Worm (Caenorhabditis elegans) whole organism, L4 larva: Measurements from ENCODE around the gene gphr-2.

Source experiments
- F10B5.3 ChIP-seq: sonication (generic microtip); optimal IDR thresholded peaks from 2 replicates; lab custom pipeline; 2016; ENCODE audit warnings: mild to moderate bottlenecking, missing genetic modification characterization, missing compliant biosample characterization
- F37D6.2 ChIP-seq: sonication (generic microtip); optimal IDR thresholded peaks from 2 replicates; lab custom pipeline; 2016; ENCODE audit warnings: mild to moderate bottlenecking, missing genetic modification characterization, missing compliant biosample characterization
- T20F7.1 ChIP-seq: fragments of 200-800 bp; sonication (Bioruptor generic); optimal IDR thresholded peaks from 2 replicates; lab custom pipeline; 2018; ENCODE audit warnings: mild to moderate bottlenecking, missing genetic modification characterization, missing compliant biosample characterization
- Y5F2A.4 ChIP-seq: fragments of 200-800 bp; sonication (Bioruptor generic); optimal IDR thresholded peaks from 2 replicates; lab custom pipeline; 2018; ENCODE audit warnings: mild to moderate bottlenecking, missing genetic modification characterization, missing compliant biosample characterization
- Y75B8A.6 ChIP-seq: fragments of 200-800 bp; sonication (Bioruptor generic); IDR thresholded peaks from 2 replicates; pipeline ENCODE4 v1.3.6; 2022; ENCODE audit warnings: missing genetic modification reagents, missing genetic modification characterization, missing compliant biosample characterization
- ZK546.5 ChIP-seq, 2 experiments: sonication (generic microtip); optimal IDR thresholded peaks; 2 replicates each; lab custom pipeline; 2017; ENCODE audit warnings: missing biosample characterization in 2 of 2, missing genetic modification characterization in 2 of 2
- aha-1 ChIP-seq: fragments of 150-350 bp; peaks from one replicate; lab custom pipeline; 2014; ENCODE audit warnings: missing biosample characterization, missing genetic modification characterization
- aly-2 ChIP-seq: sonication (generic microtip); optimal IDR thresholded peaks from 2 replicates; lab custom pipeline; 2018; ENCODE audit warnings: missing biosample characterization, missing genetic modification characterization
- attf-4 ChIP-seq: sonication (generic microtip); optimal IDR thresholded peaks from 3 replicates; lab custom pipeline; 2017; ENCODE audit warnings: missing biosample characterization, missing genetic modification characterization
- ceh-20 ChIP-seq: fragments of 200-800 bp; sonication (Bioruptor generic); IDR thresholded peaks from 2 replicates; pipeline ENCODE4 v1.3.6; 2022; ENCODE audit warnings: missing genetic modification reagents, missing genetic modification characterization, missing compliant biosample characterization
- ceh-62 ChIP-seq: sonication (generic microtip); optimal IDR thresholded peaks from 2 replicates; lab custom pipeline; 2017; ENCODE audit warnings: missing biosample characterization, missing genetic modification characterization
- ceh-82 ChIP-seq: sonication (generic microtip); optimal IDR thresholded peaks from 2 replicates; lab custom pipeline; 2017; ENCODE audit warnings: missing biosample characterization, missing genetic modification characterization
- ces-1 ChIP-seq: fragments of 150-350 bp; sonication (generic microtip); optimal IDR thresholded peaks from 4 replicates; lab custom pipeline; 2014; ENCODE audit warnings: missing biosample characterization, missing genetic modification reagents, missing genetic modification characterization
- ctbp-1 ChIP-seq: fragments of 200-800 bp; sonication (Bioruptor generic); IDR thresholded peaks from 2 replicates; pipeline ENCODE4 v1.3.6; 2022; ENCODE audit warnings: missing genetic modification reagents, missing genetic modification characterization, missing compliant biosample characterization
- daf-16 ChIP-seq, 3 experiments: sonication (generic microtip); optimal IDR thresholded peaks; 2 replicates each; lab custom pipeline; 2016 to 2017; ENCODE audit warnings: missing genetic modification characterization in 3 of 3, missing genetic modification reagents in 3 of 3, mild to moderate bottlenecking in 2 of 3, missing compliant biosample characterization in 2 of 3, missing biosample characterization in 1 of 3, moderate library complexity in 1 of 3
- dmd-6 ChIP-seq: fragments of 200-800 bp; sonication (Bioruptor generic); IDR thresholded peaks from 2 replicates; pipeline ENCODE4 v1.3.6; 2022; ENCODE audit warnings: missing genetic modification reagents, missing genetic modification characterization, missing compliant biosample characterization
- egl-27 ChIP-seq: sonication (generic microtip); optimal IDR thresholded peaks from 3 replicates; lab custom pipeline; 2017; ENCODE audit warnings: missing biosample characterization, missing genetic modification reagents, missing genetic modification characterization
- fkh-10 ChIP-seq: fragments of 150-350 bp; optimal IDR thresholded peaks from 2 replicates; lab custom pipeline; 2014; ENCODE audit warnings: missing biosample characterization, missing genetic modification reagents, missing genetic modification characterization
- hif-1 ChIP-seq, 2 experiments: sonication (generic microtip); optimal IDR thresholded peaks; 2 replicates each; lab custom pipeline; 2016 to 2017; ENCODE audit warnings: missing compliant biosample characterization in 2 of 2, missing genetic modification characterization in 2 of 2, missing genetic modification reagents in 2 of 2, missing genotype in 2 of 2, mild to moderate bottlenecking in 1 of 2
- hlh-11 ChIP-seq: fragments of 200-800 bp; sonication (Bioruptor generic); optimal IDR thresholded peaks from 2 replicates; lab custom pipeline; 2018; ENCODE audit warnings: mild to moderate bottlenecking, missing genetic modification characterization, missing compliant biosample characterization
- lin-1 ChIP-seq: fragments of 200-800 bp; sonication (Bioruptor generic); IDR thresholded peaks from 2 replicates; pipeline ENCODE4 v1.3.6; 2022; ENCODE audit warnings: missing genetic modification reagents, missing genetic modification characterization, missing compliant biosample characterization
- lin-15B ChIP-seq: fragments of 150-350 bp; sonication (generic microtip); optimal IDR thresholded peaks from 3 replicates; lab custom pipeline; 2014; ENCODE audit warnings: missing biosample characterization, missing genetic modification characterization
- lin-38 ChIP-seq: fragments of 200-800 bp; sonication (Bioruptor generic); IDR thresholded peaks from 2 replicates; pipeline ENCODE4 v1.3.6; 2022; ENCODE audit warnings: missing genetic modification reagents, missing genetic modification characterization, missing compliant biosample characterization
- lin-39 ChIP-seq: fragments of 150-350 bp; optimal IDR thresholded peaks from 2 replicates; lab custom pipeline; 2014; ENCODE audit warnings: missing biosample characterization, missing genetic modification reagents, missing genetic modification characterization
- lsy-2 ChIP-seq, 2 experiments: fragments of 150-350 bp in 1 of 2; sonication (generic microtip) in 1 of 2; optimal IDR thresholded peaks; 2 replicates each; lab custom pipeline; 2014 to 2017; ENCODE audit warnings: missing biosample characterization in 2 of 2, missing genetic modification characterization in 2 of 2
- mep-1 ChIP-seq: fragments of 150-350 bp; sonication (generic microtip); optimal IDR thresholded peaks from 3 replicates; lab custom pipeline; 2014; ENCODE audit warnings: missing biosample characterization, missing genetic modification characterization
- mes-2 ChIP-seq: sonication (generic microtip); optimal IDR thresholded peaks from 2 replicates; lab custom pipeline; 2016; ENCODE audit warnings: missing genotype, mild to moderate bottlenecking, missing genetic modification characterization, missing compliant biosample characterization; ENCODE audit not compliant: poor library complexity, severe bottlenecking
- mxl-2 ChIP-seq: fragments of 200-800 bp; sonication (Bioruptor generic); conservative IDR thresholded peaks from 2 replicates; pipeline ENCODE4 v1.3.6; 2022; ENCODE audit warnings: missing genetic modification reagents, missing genetic modification characterization, missing compliant biosample characterization
- nhr-237 ChIP-seq: sonication (generic microtip); optimal IDR thresholded peaks from 2 replicates; lab custom pipeline; 2017; ENCODE audit warnings: missing biosample characterization, missing genetic modification characterization
- nhr-42 ChIP-seq: fragments of 200-800 bp; sonication (Bioruptor generic); IDR thresholded peaks from 2 replicates; pipeline ENCODE4 v1.3.6; 2022; ENCODE audit warnings: missing genetic modification characterization, missing compliant biosample characterization
- nhr-76 ChIP-seq: fragments of 150-350 bp; optimal IDR thresholded peaks from 2 replicates; lab custom pipeline; 2014; ENCODE audit warnings: missing biosample characterization, missing genetic modification characterization
- nhr-77 ChIP-seq: fragments of 150-350 bp; optimal IDR thresholded peaks from 2 replicates; lab custom pipeline; 2014; ENCODE audit warnings: missing biosample characterization, missing genetic modification characterization
- php-3 ChIP-seq: fragments of 200-800 bp; sonication (Bioruptor generic); IDR thresholded peaks from 2 replicates; pipeline ENCODE4 v1.3.6; 2022; ENCODE audit warnings: missing genetic modification reagents, missing genetic modification characterization, missing compliant biosample characterization
- skn-1 ChIP-seq: fragments of 150-350 bp; optimal IDR thresholded peaks from 2 replicates; lab custom pipeline; 2014; ENCODE audit warnings: missing biosample characterization, missing genetic modification characterization
- ztf-11 ChIP-seq: fragments of 150-350 bp; optimal IDR thresholded peaks from 2 replicates; lab custom pipeline; 2014; ENCODE audit warnings: missing biosample characterization, missing genetic modification characterization

Gene gphr-2

ce11 chrX:14307667-14308066 lies at the start of gene gphr-2:
TSS of gene gphr-2 (minus strand) at chrX:14307767.
- TF ChIP-seq ctbp-1 (GFP tag; lab: Robert Waterston, UW) (no peak), aha-1 (tag; lab: Kevin White, UChicago) (peak; percentile 51)

DNA sequence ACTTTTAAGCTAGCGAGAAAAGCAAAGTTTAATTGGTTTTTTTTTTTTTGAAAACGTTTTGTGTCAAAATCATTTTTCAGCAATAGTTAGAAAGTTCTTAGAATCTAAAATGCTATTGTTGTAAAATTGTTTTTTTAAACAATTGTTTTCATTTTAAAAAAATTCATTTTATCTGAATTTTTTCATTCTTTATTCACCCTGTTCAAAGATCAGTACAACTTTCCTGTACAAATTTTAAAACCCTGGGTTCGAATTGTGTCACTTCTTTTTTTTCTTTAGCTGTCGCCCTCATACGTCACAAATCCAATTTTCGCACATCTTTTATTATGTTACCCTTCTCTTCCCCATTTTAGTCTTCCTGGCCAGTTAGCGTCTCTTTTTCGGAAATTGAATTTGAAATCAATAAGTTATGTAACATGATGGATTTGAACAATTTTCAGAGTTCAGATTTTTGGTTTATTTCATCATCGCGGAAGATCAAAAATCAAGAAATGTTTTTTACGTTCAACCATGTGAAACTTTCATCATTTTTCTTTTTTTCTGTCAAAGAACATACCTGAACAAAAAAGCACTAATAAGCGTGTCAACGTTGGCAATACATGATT lies 49.2 kb upstream of the gphr-2 start:
- TF ChIP-seq hif-1 (tag; optimal IDR thresholded peaks at IDR 0.05; lab: Kevin White, UChicago) = no peak
- no peak for TF ChIP-seq mxl-2 (GFP tag; lab: Robert Waterston, UW)
- no peak for TF ChIP-seq ZK546.5 (tag; optimal IDR thresholded peaks at IDR 0.05; lab: Kevin White, UChicago)
- TF ChIP-seq nhr-77 (tag; lab: Kevin White, UChicago) = no peak
- TF ChIP-seq T20F7.1 (GFP tag; lab: Kevin White, UChicago) = no peak
- TF ChIP-seq nhr-76 (tag; lab: Kevin White, UChicago) = no peak
- TF ChIP-seq mep-1 = peak; percentile 26
- TF ChIP-seq Y5F2A.4 = no peak
- no peak for TF ChIP-seq aly-2 (tag; lab: Kevin White, UChicago)
- TF ChIP-seq F37D6.2 (tag; lab: Kevin White, UChicago) = peak; percentile 4
- TF ChIP-seq F10B5.3 (tag; lab: Kevin White, UChicago) = no peak
- TF ChIP-seq ceh-20 (GFP tag; lab: Robert Waterston, UW) = no peak
- peak; percentile 98 for TF ChIP-seq fkh-10 (GFP tag; lab: Kevin White, UChicago)
- no peak for TF ChIP-seq mes-2 (tag; lab: Kevin White, UChicago)
- TF ChIP-seq lin-1 = no peak
- peak in 1 of 2 experiments; percentile 55 for TF ChIP-seq lsy-2 (tag; optimal IDR thresholded peaks at IDR 0.05; lab: Kevin White, UChicago)
- peak; percentile 97 for TF ChIP-seq ces-1 (GFP tag; lab: Kevin White, UChicago)
- no peak for TF ChIP-seq php-3 (GFP tag; lab: Robert Waterston, UW)
- TF ChIP-seq dmd-6 (GFP tag; lab: Robert Waterston, UW) = peak; percentile 15; the same call in 1 of the 2 replicates
- peak; percentile 83 for TF ChIP-seq ctbp-1 (GFP tag; lab: Robert Waterston, UW)
- peak; percentile 96 for TF ChIP-seq aha-1 (tag; lab: Kevin White, UChicago)
- no peak for TF ChIP-seq ceh-82 (tag; lab: Kevin White, UChicago)
- TF ChIP-seq egl-27 (tag; lab: Kevin White, UChicago) = no peak

ce11 chrX:14355034-14355433 lies 47.5 kb upstream of the gphr-2 start:
- TF ChIP-seq attf-4 (tag; lab: Kevin White, UChicago) = no peak
- TF ChIP-seq nhr-237 (tag; lab: Kevin White, UChicago) = no peak
- TF ChIP-seq nhr-42 (GFP tag; lab: Robert Waterston, UW) = no peak
- no peak for TF ChIP-seq php-3 (GFP tag; lab: Robert Waterston, UW)
- TF ChIP-seq ceh-20 (GFP tag; lab: Robert Waterston, UW) = no peak
- no peak for TF ChIP-seq lin-39 (tag; lab: Kevin White, UChicago)
- TF ChIP-seq nhr-76 (tag; lab: Kevin White, UChicago) = no peak
- no peak for TF ChIP-seq lin-38
- TF ChIP-seq hlh-11 (tag; lab: Kevin White, UChicago) = no peak
- no peak for TF ChIP-seq daf-16 (GFP tag; optimal IDR thresholded peaks at IDR 0.05; lab: Kevin White, UChicago)
- TF ChIP-seq daf-16 (tag; optimal IDR thresholded peaks at IDR 0.05; lab: Kevin White, UChicago) = no peak
- no peak for TF ChIP-seq lin-15B (tag; lab: Kevin White, UChicago)
- TF ChIP-seq ceh-62 = no peak
- no peak for TF ChIP-seq ztf-11 (tag; lab: Kevin White, UChicago)
- TF ChIP-seq Y75B8A.6 (GFP tag; lab: Robert Waterston, UW) = no peak
- TF ChIP-seq skn-1 (tag; lab: Kevin White, UChicago) = no peak
- TF ChIP-seq, all 104 proteins: peak for 0
